Fruit fly (Drosophila melanogaster) whole organism, embryonic: ENCODE measurements around the gene Sec3.
A peak's percentile ranks its signal among the peaks of the same experiment; 100 is the strongest.

ENCODE experiments used
- Adf1 ChIP-seq: fragments of 200-800 bp; sonication (Bioruptor generic); IDR thresholded peaks from 2 replicates; pipeline ENCODE4 v1.3.6; 2022; ENCODE audit warnings: missing biosample characterization, missing genetic modification characterization
- BEAF-32 ChIP-seq: fragments of 200-800 bp; sonication (Bioruptor generic); optimal IDR thresholded peaks from 3 replicates; lab custom pipeline; 2017; ENCODE audit warnings: missing biosample characterization, missing genetic modification characterization, mild to moderate bottlenecking, moderate library complexity, missing genetic modification reagents
- CG10147 ChIP-seq: fragments of 200-800 bp; sonication (Bioruptor generic); optimal IDR thresholded peaks from 2 replicates; lab custom pipeline; 2019; ENCODE audit warnings: missing biosample characterization, mild to moderate bottlenecking, missing genetic modification characterization, moderate library complexity
- CG10565 ChIP-seq: fragments of 200-800 bp; sonication (Bioruptor generic); optimal IDR thresholded peaks from 3 replicates; lab custom pipeline; 2016; ENCODE audit warnings: missing biosample characterization, mild to moderate bottlenecking, missing genetic modification characterization
- CG11504 ChIP-seq: fragments of 200-800 bp; sonication (Bioruptor generic); optimal IDR thresholded peaks from 3 replicates; lab custom pipeline; 2019; ENCODE audit warnings: missing biosample characterization, mild to moderate bottlenecking, missing genetic modification characterization, moderate library complexity
- CG12942 ChIP-seq: fragments of 200-800 bp; sonication (Bioruptor generic); optimal IDR thresholded peaks from 3 replicates; lab custom pipeline; 2016; ENCODE audit warnings: missing biosample characterization, missing genetic modification characterization
- CG15696 ChIP-seq: fragments of 200-800 bp; sonication (Bioruptor generic); optimal IDR thresholded peaks from 2 replicates; lab custom pipeline; 2019; ENCODE audit warnings: missing biosample characterization, mild to moderate bottlenecking, missing genetic modification characterization, moderate library complexity
- CG16863 ChIP-seq: fragments of 200-800 bp; sonication (Bioruptor generic); optimal IDR thresholded peaks from 3 replicates; lab custom pipeline; 2016; ENCODE audit warnings: missing biosample characterization, missing genetic modification characterization
- CG17186 ChIP-seq: fragments of 200-800 bp; sonication (Bioruptor generic); optimal IDR thresholded peaks from 3 replicates; lab custom pipeline; 2017; ENCODE audit warnings: missing biosample characterization, missing genetic modification reagents, missing genetic modification characterization
- CG17328 ChIP-seq: fragments of 200-800 bp; sonication (Bioruptor generic); IDR thresholded peaks from 2 replicates; pipeline ENCODE4 v1.3.6; 2022; ENCODE audit warnings: missing biosample characterization, missing genetic modification characterization
- CG17912 ChIP-seq: fragments of 200-800 bp; sonication (Bioruptor generic); optimal IDR thresholded peaks from 2 replicates; lab custom pipeline; 2018; ENCODE audit warnings: missing biosample characterization, mild to moderate bottlenecking, missing genetic modification characterization
- CG2129 ChIP-seq: fragments of 200-800 bp; sonication (Bioruptor generic); IDR thresholded peaks from 2 replicates; pipeline ENCODE4 v1.3.6; 2022; ENCODE audit warnings: missing biosample characterization, missing genetic modification characterization; ENCODE audit not compliant: partially characterized antibody
- CG2202 ChIP-seq: fragments of 200-800 bp; sonication (Bioruptor generic); optimal IDR thresholded peaks from 2 replicates; lab custom pipeline; 2018; ENCODE audit warnings: missing biosample characterization, mild to moderate bottlenecking, missing genetic modification characterization
- CG2875 ChIP-seq: fragments of 200-800 bp; sonication (Bioruptor generic); optimal IDR thresholded peaks from 2 replicates; lab custom pipeline; 2017; ENCODE audit warnings: missing biosample characterization, mild to moderate bottlenecking, missing genetic modification characterization, missing genetic modification reagents
- CG30020 ChIP-seq: fragments of 200-800 bp; optimal IDR thresholded peaks from 2 replicates; lab custom pipeline; 2019; ENCODE audit warnings: missing biosample characterization, mild to moderate bottlenecking, missing genetic modification characterization, moderate library complexity
- CG31224 ChIP-seq: fragments of 200-800 bp; sonication (Bioruptor generic); IDR thresholded peaks from 2 replicates; pipeline ENCODE4 v1.3.6; 2022; ENCODE audit warnings: missing biosample characterization, missing genetic modification characterization
- CG34422 ChIP-seq: fragments of 200-800 bp; sonication (Bioruptor generic); IDR thresholded peaks from 3 replicates; pipeline ENCODE4 v1.3.6; 2022; ENCODE audit warnings: missing biosample characterization, missing genetic modification characterization
- CG4820 ChIP-seq: fragments of 200-800 bp; sonication (Bioruptor generic); optimal IDR thresholded peaks from 3 replicates; lab custom pipeline; 2016; ENCODE audit warnings: missing biosample characterization, missing genetic modification characterization
- CG6254 ChIP-seq: fragments of 200-800 bp; sonication (Bioruptor generic); optimal IDR thresholded peaks from 3 replicates; lab custom pipeline; 2017; ENCODE audit warnings: mild to moderate bottlenecking, missing biosample characterization, missing genetic modification reagents, missing genetic modification characterization
- CG7372 ChIP-seq: fragments of 200-800 bp; sonication (Bioruptor generic); IDR thresholded peaks from 2 replicates; pipeline ENCODE4 v1.3.6; 2022; ENCODE audit warnings: missing biosample characterization, missing genetic modification characterization
- CG7745 ChIP-seq: fragments of 200-800 bp; sonication (Bioruptor generic); optimal IDR thresholded peaks from 2 replicates; lab custom pipeline; 2018; ENCODE audit warnings: missing biosample characterization, mild to moderate bottlenecking, missing genetic modification characterization, moderate library complexity
- CG7928 ChIP-seq: fragments of 200-800 bp; sonication (Bioruptor generic); optimal IDR thresholded peaks from 2 replicates; lab custom pipeline; 2017; ENCODE audit warnings: missing biosample characterization, mild to moderate bottlenecking, missing genetic modification characterization
- Dfd ChIP-seq, 2 experiments: fragments of >200 bp; optimal IDR thresholded peaks; 2 replicates each; lab custom pipeline; 2017; ENCODE audit warnings: missing biosample characterization in 2 of 2, missing genetic modification characterization in 2 of 2
- Drgx ChIP-seq: fragments of 200-800 bp; sonication (Bioruptor generic); IDR thresholded peaks from 2 replicates; pipeline ENCODE4 v1.3.6; 2022; ENCODE audit warnings: missing biosample characterization, missing genetic modification characterization
- E2f1 ChIP-seq: fragments of 200-800 bp; sonication (Bioruptor generic); IDR thresholded peaks from 2 replicates; pipeline ENCODE4 v1.3.6; 2022; ENCODE audit warnings: missing biosample characterization, missing genetic modification characterization
- Lhr ChIP-seq: fragments of 200-800 bp; sonication (Bioruptor generic); optimal IDR thresholded peaks from 3 replicates; lab custom pipeline; 2017; ENCODE audit warnings: mild to moderate bottlenecking, missing biosample characterization, missing genetic modification reagents, missing genetic modification characterization
- Poxn ChIP-seq: fragments of 200-800 bp; sonication (Bioruptor generic); IDR thresholded peaks from 2 replicates; pipeline ENCODE4 v1.3.6; 2022; ENCODE audit warnings: missing biosample characterization, missing genetic modification characterization
- Ptx1 ChIP-seq: fragments of 200-800 bp; sonication (Bioruptor generic); IDR thresholded peaks from 2 replicates; pipeline ENCODE4 v1.3.6; 2022; ENCODE audit warnings: missing biosample characterization, missing genetic modification characterization
- Sry-β ChIP-seq: fragments of 200-800 bp; sonication (Bioruptor generic); optimal IDR thresholded peaks from 2 replicates; lab custom pipeline; 2018; ENCODE audit warnings: missing biosample characterization, mild to moderate bottlenecking, missing genetic modification characterization, moderate library complexity
- Usf ChIP-seq: fragments of 200-800 bp; sonication (Bioruptor generic); optimal IDR thresholded peaks from 2 replicates; lab custom pipeline; 2017; ENCODE audit warnings: missing genotype, missing biosample characterization, missing genetic modification characterization
- al ChIP-seq: fragments of 200-800 bp; sonication (Bioruptor generic); IDR thresholded peaks from 2 replicates; pipeline ENCODE4 v1.3.6; 2022; ENCODE audit warnings: missing biosample characterization, missing genetic modification characterization
- ash1 ChIP-seq: fragments of 200-800 bp; sonication (Bioruptor generic); optimal IDR thresholded peaks from 2 replicates; lab custom pipeline; 2018; ENCODE audit warnings: missing biosample characterization, mild to moderate bottlenecking, missing genetic modification characterization
- bab2 ChIP-seq: fragments of 200-800 bp; sonication (Bioruptor generic); optimal IDR thresholded peaks from 2 replicates; lab custom pipeline; 2016; ENCODE audit warnings: missing biosample characterization, missing genetic modification characterization
- cg ChIP-seq: fragments of 200-800 bp; sonication (Bioruptor generic); optimal IDR thresholded peaks from 3 replicates; lab custom pipeline; 2019; ENCODE audit warnings: missing biosample characterization, mild to moderate bottlenecking, missing genetic modification characterization, moderate library complexity
- ci ChIP-seq: fragments of 200-800 bp; sonication (Bioruptor generic); IDR thresholded peaks from 3 replicates; pipeline ENCODE4 v1.3.6; 2022; ENCODE audit warnings: missing biosample characterization, missing genetic modification characterization
- dati ChIP-seq: fragments of 200-800 bp; sonication (Bioruptor generic); IDR thresholded peaks from 2 replicates; pipeline ENCODE4 v1.3.6; 2022; ENCODE audit warnings: missing biosample characterization, missing genetic modification characterization
- ewg ChIP-seq: fragments of 200-800 bp; sonication (Bioruptor generic); optimal IDR thresholded peaks from 3 replicates; lab custom pipeline; 2017; ENCODE audit warnings: mild to moderate bottlenecking, missing biosample characterization, missing genetic modification reagents, missing genetic modification characterization
- jigr1 ChIP-seq: fragments of 200-800 bp; sonication (Bioruptor generic); IDR thresholded peaks from 3 replicates; pipeline ENCODE4 v1.3.6; 2022; ENCODE audit warnings: missing biosample characterization, missing genetic modification characterization
- kni ChIP-seq: fragments of 200-800 bp; sonication (Bioruptor generic); optimal IDR thresholded peaks from 3 replicates; lab custom pipeline; 2017; ENCODE audit warnings: mild to moderate bottlenecking, missing biosample characterization, missing genetic modification reagents, missing genetic modification characterization
- lola ChIP-seq, 3 experiments: fragments of >200 bp in 2 of 3; fragments of 200-800 bp in 1 of 3; sonication (Bioruptor generic) in 1 of 3; optimal IDR thresholded peaks; 2 replicates each; lab custom pipeline; 2017 to 2019; ENCODE audit warnings: missing biosample characterization in 3 of 3, missing genetic modification characterization in 3 of 3, mild to moderate bottlenecking in 1 of 3, moderate library complexity in 1 of 3
- p53 ChIP-seq: fragments of 200-800 bp; sonication (Bioruptor generic); optimal IDR thresholded peaks from 2 replicates; lab custom pipeline; 2016; ENCODE audit warnings: missing biosample characterization, missing genetic modification characterization
- pan ChIP-seq, 4 experiments: fragments of >200 bp in 3 of 4; fragments of 200-800 bp in 1 of 4; sonication (Bioruptor generic) in 1 of 4; optimal IDR thresholded peaks in 3 of 4; IDR thresholded peaks in 1 of 4; 2 replicates each; pipeline versions ENCODE4 v1.3.6 to Lab custom; 2017 to 2022; ENCODE audit warnings: missing biosample characterization in 2 of 4, missing genetic modification characterization in 2 of 4, mixed read lengths in 1 of 4
- sc ChIP-seq, 3 experiments: fragments of >200 bp in 2 of 3; fragments of 200-800 bp in 1 of 3; sonication (Bioruptor generic) in 1 of 3; optimal IDR thresholded peaks; 2 replicates in 2 of 3; 3 replicates in 1 of 3; lab custom pipeline; 2017; ENCODE audit warnings: mild to moderate bottlenecking in 1 of 3, missing biosample characterization in 1 of 3, missing genetic modification characterization in 1 of 3, missing genetic modification reagents in 1 of 3
- schlank ChIP-seq: fragments of 200-800 bp; sonication (Bioruptor generic); optimal IDR thresholded peaks from 2 replicates; lab custom pipeline; 2018; ENCODE audit warnings: missing biosample characterization, mild to moderate bottlenecking, missing genetic modification characterization
- seq ChIP-seq: fragments of 200-800 bp; sonication (Bioruptor generic); IDR thresholded peaks from 2 replicates; pipeline ENCODE4 v1.3.6; 2022; ENCODE audit warnings: missing biosample characterization, missing genetic modification characterization
- sob ChIP-seq: fragments of 200-800 bp; sonication (Bioruptor generic); IDR thresholded peaks from 2 replicates; pipeline ENCODE4 v1.3.6; 2022; ENCODE audit warnings: missing biosample characterization, missing genetic modification characterization
- stc ChIP-seq: fragments of 200-800 bp; sonication (Bioruptor generic); IDR thresholded peaks from 2 replicates; pipeline ENCODE4 v1.3.6; 2022; ENCODE audit warnings: missing biosample characterization, missing genetic modification characterization
- stwl ChIP-seq: fragments of 200-800 bp; sonication (Bioruptor generic); optimal IDR thresholded peaks from 3 replicates; lab custom pipeline; 2018; ENCODE audit warnings: missing biosample characterization, mild to moderate bottlenecking, missing genetic modification characterization, moderate library complexity
- wor ChIP-seq: fragments of 200-800 bp; sonication (Bioruptor generic); IDR thresholded peaks from 2 replicates; pipeline ENCODE4 v1.3.6; 2022; ENCODE audit warnings: missing biosample characterization, missing genetic modification characterization

The Sec3 gene

DNA sequence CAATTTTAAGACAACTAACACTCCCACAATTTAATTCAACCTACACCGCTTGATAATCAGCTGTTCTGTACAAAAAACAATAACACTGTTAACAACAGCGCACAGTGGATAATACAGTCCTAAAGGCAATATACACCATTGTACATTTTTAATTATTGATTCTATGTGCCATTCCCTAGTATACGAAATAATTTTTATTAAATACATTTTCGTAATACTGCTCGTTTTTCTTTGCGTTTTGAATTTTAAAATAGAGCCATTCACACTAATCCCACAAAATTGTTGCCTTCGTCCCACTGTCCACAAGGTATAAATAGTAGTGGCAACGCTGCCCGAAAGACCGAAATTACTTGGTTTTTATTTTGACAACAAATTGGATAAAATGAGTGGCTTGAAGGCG is 8.5 kb upstream of the Sec3 start, which contains the start of the genes Coq4 and CG32176 (continued):
- TF ChIP-seq Adf1 (GFP tag; lab: Robert Waterston, UW) (peak; percentile 86), schlank (tag; lab: Kevin White, UChicago) (peak; percentile 97), CG12942 (peak; percentile 99), CG2202 (tag; lab: Kevin White, UChicago) (peak; percentile 95), CG7928 (GFP tag; lab: Kevin White, UChicago) (peak; percentile 79), wor (peak; percentile 93), Drgx (peak; percentile 96), CG2129 (GFP tag; lab: Robert Waterston, UW) (no peak), stc (GFP tag; lab: Robert Waterston, UW) (peak; percentile 97), lola (GFP tag; optimal IDR thresholded peaks at IDR 0.05; lab: Kevin White, UChicago) (peak in 1 of 3 experiments; percentile 96), cg (GFP tag; lab: Kevin White, UChicago) (no peak), kni (GFP tag; lab: Kevin White, UChicago) (peak; percentile 76), CG7372 (GFP tag; lab: Robert Waterston, UW) (peak; percentile 96), jigr1 (GFP tag; lab: Robert Waterston, UW) (peak; percentile 93), CG6254 (GFP tag; lab: Kevin White, UChicago) (peak; percentile 90), CG7745 (tag; lab: Kevin White, UChicago) (peak; percentile 56), CG2875 (GFP tag; lab: Kevin White, UChicago) (peak; percentile 93), BEAF-32 (GFP tag; lab: Kevin White, UChicago) (peak; percentile 40), pan (optimal IDR thresholded peaks at IDR 0.05; lab: Kevin White, UChicago) (no peak), pan (GFP tag; optimal IDR thresholded peaks at IDR 0.05 in 1 of 2, IDR thresholded peaks at IDR 0.05 in 1 of 2) (peak in 1 of 2 experiments; percentile 99), ash1 (peak; percentile 91), CG17186 (GFP tag; lab: Kevin White, UChicago) (peak; percentile 74), seq (GFP tag; lab: Robert Waterston, UW) (peak; percentile 97), Ptx1 (GFP tag; lab: Robert Waterston, UW) (peak; percentile 99), Lhr (GFP tag; lab: Kevin White, UChicago) (peak; percentile 91), CG10147 (peak; percentile 94), CG11504 (tag; lab: Kevin White, UChicago) (peak; percentile 96), sc (optimal IDR thresholded peaks at IDR 0.05; lab: Kevin White, UChicago) (no peak), sc (GFP tag; optimal IDR thresholded peaks at IDR 0.05; lab: Kevin White, UChicago) (peak; percentile 95), Dfd (GFP tag; optimal IDR thresholded peaks at IDR 0.05; lab: Kevin White, UChicago) (no peak), Poxn (GFP tag; lab: Robert Waterston, UW) (peak; percentile 91), ewg (GFP tag; lab: Kevin White, UChicago) (peak; percentile 94), sob (GFP tag; lab: Robert Waterston, UW) (peak; percentile 98), Sry-β (GFP tag; lab: Kevin White, UChicago) (peak; percentile 65), CG17912 (GFP tag; lab: Kevin White, UChicago) (peak; percentile 90), CG30020 (tag; lab: Kevin White, UChicago) (peak; percentile 86), CG15696 (tag; lab: Kevin White, UChicago) (peak; percentile 98), CG17328 (GFP tag; lab: Robert Waterston, UW) (peak; percentile 97), bab2 (GFP tag; lab: Kevin White, UChicago) (peak; percentile 98), ci (GFP tag; lab: Robert Waterston, UW) (peak; percentile 98), CG16863 (GFP tag; lab: Kevin White, UChicago) (peak; percentile 98), E2f1 (GFP tag; lab: Robert Waterston, UW) (peak; percentile 98), CG4820 (GFP tag; lab: Kevin White, UChicago) (peak; percentile 97), CG10565 (GFP tag; lab: Kevin White, UChicago) (peak; percentile 91), Usf (GFP tag; lab: Kevin White, UChicago) (peak; percentile 94), al (GFP tag; lab: Robert Waterston, UW) (peak; percentile 97), p53 (peak; percentile 92), stwl (peak; percentile 78), dati (GFP tag; lab: Robert Waterston, UW) (peak; percentile 92), CG34422 (GFP tag; lab: Robert Waterston, UW) (peak; percentile 99), CG31224 (GFP tag; lab: Robert Waterston, UW) (peak; percentile 95)
